Worm (Caenorhabditis elegans) whole organism, L1 larva: ENCODE measurements around the gene ifa-3.

ENCODE experiments used
- C04F5.9 ChIP-seq: sonication (generic microtip); optimal IDR thresholded peaks from 2 replicates; lab custom pipeline; 2016; ENCODE audit warnings: missing genetic modification characterization, missing compliant biosample characterization
- C16A3.4 ChIP-seq: fragments of 150-350 bp; optimal IDR thresholded peaks from 2 replicates; lab custom pipeline; 2014; ENCODE audit warnings: missing biosample characterization, missing genetic modification characterization
- aha-1 ChIP-seq: fragments of 150-350 bp; optimal IDR thresholded peaks from 2 replicates; lab custom pipeline; 2014; ENCODE audit warnings: missing biosample characterization, missing genetic modification characterization
- alr-1 ChIP-seq: fragments of 200-800 bp; sonication (Bioruptor generic); optimal IDR thresholded peaks from 2 replicates; lab custom pipeline; 2018; ENCODE audit warnings: borderline replicate concordance, mild to moderate bottlenecking, missing genetic modification characterization, missing compliant biosample characterization
- aly-2 ChIP-seq: fragments of 150-350 bp; optimal IDR thresholded peaks from 2 replicates; lab custom pipeline; 2014; ENCODE audit warnings: missing biosample characterization, missing genetic modification characterization
- ama-1 ChIP-seq: fragments of 150-350 bp; optimal IDR thresholded peaks from 2 replicates; lab custom pipeline; 2014
- blmp-1 ChIP-seq: fragments of 150-350 bp; optimal IDR thresholded peaks from 2 replicates; lab custom pipeline; 2014; ENCODE audit warnings: missing biosample characterization, missing genetic modification characterization
- ceh-63 ChIP-seq: fragments of 200-800 bp; sonication (Bioruptor generic); optimal IDR thresholded peaks from 2 replicates; lab custom pipeline; 2018; ENCODE audit warnings: mild to moderate bottlenecking, missing genetic modification characterization, missing compliant biosample characterization
- ceh-82 ChIP-seq, 3 experiments: fragments of 150-350 bp in 1 of 3; sonication (generic microtip) in 2 of 3; optimal IDR thresholded peaks; 2 replicates each; lab custom pipeline; 2014 to 2017; ENCODE audit warnings: missing biosample characterization in 3 of 3, missing genetic modification characterization in 3 of 3
- dsc-1 ChIP-seq: sonication (generic microtip); optimal IDR thresholded peaks from 2 replicates; lab custom pipeline; 2016; ENCODE audit warnings: mild to moderate bottlenecking, missing genetic modification characterization, missing compliant biosample characterization
- efl-1 ChIP-seq, 4 experiments: fragments of 150-350 bp; optimal IDR thresholded peaks in 3 of 4; peaks in 1 of 4; 1 replicate in 1 of 4; 2 replicates in 3 of 4; lab custom pipeline; 2014; ENCODE audit warnings: missing biosample characterization in 2 of 4, missing genetic modification characterization in 2 of 4, missing genetic modification reagents in 2 of 4
- egl-13 ChIP-seq: sonication (generic microtip); optimal IDR thresholded peaks from 2 replicates; lab custom pipeline; 2016; ENCODE audit warnings: missing genotype, missing genetic modification reagents, missing genetic modification characterization, missing compliant biosample characterization
- egl-27 ChIP-seq, 2 experiments: fragments of 150-350 bp in 1 of 2; sonication (generic microtip); optimal IDR thresholded peaks; 3 replicates each; lab custom pipeline; 2017 to 2018; ENCODE audit warnings: missing biosample characterization in 2 of 2, missing genetic modification characterization in 2 of 2, missing genetic modification reagents in 2 of 2
- elt-3 ChIP-seq, 6 experiments: fragments of 150-350 bp in 1 of 6; sonication (generic microtip); optimal IDR thresholded peaks; 2 replicates each; lab custom pipeline; 2017 to 2018; ENCODE audit warnings: missing biosample characterization in 6 of 6, missing genetic modification characterization in 6 of 6, inconsistent platforms in 1 of 6
- fkh-4 ChIP-seq: sonication (generic microtip); optimal IDR thresholded peaks from 2 replicates; lab custom pipeline; 2016; ENCODE audit warnings: missing compliant biosample characterization, missing genetic modification characterization, borderline replicate concordance
- fkh-8 ChIP-seq: sonication (generic microtip); optimal IDR thresholded peaks from 2 replicates; lab custom pipeline; 2016; ENCODE audit warnings: mild to moderate bottlenecking, missing genetic modification characterization, missing compliant biosample characterization
- fos-1 ChIP-seq: fragments of 150-350 bp; optimal IDR thresholded peaks from 2 replicates; lab custom pipeline; 2014; ENCODE audit warnings: missing biosample characterization, missing genetic modification characterization
- hlh-17 ChIP-seq: fragments of 200-800 bp; sonication (Bioruptor generic); optimal IDR thresholded peaks from 2 replicates; lab custom pipeline; 2018; ENCODE audit warnings: missing genetic modification characterization, mild to moderate bottlenecking, missing compliant biosample characterization, moderate library complexity, borderline replicate concordance
- hpl-2 ChIP-seq: fragments of 150-350 bp; optimal IDR thresholded peaks from 2 replicates; lab custom pipeline; 2014; ENCODE audit warnings: missing biosample characterization, missing genetic modification reagents, missing genetic modification characterization
- isw-1 ChIP-seq: fragments of 200-800 bp; sonication (Bioruptor generic); IDR thresholded peaks from 2 replicates; pipeline ENCODE4 v1.3.6; 2022; ENCODE audit warnings: missing genetic modification characterization, missing compliant biosample characterization
- lin-13 ChIP-seq: fragments of 150-350 bp; optimal IDR thresholded peaks from 2 replicates; lab custom pipeline; 2014; ENCODE audit warnings: missing biosample characterization, missing genetic modification reagents, missing genetic modification characterization
- lin-14 ChIP-seq: fragments of 200-800 bp; sonication (Bioruptor generic); optimal IDR thresholded peaks from 2 replicates; lab custom pipeline; 2018; ENCODE audit warnings: mild to moderate bottlenecking, missing genetic modification characterization, moderate library complexity, missing compliant biosample characterization
- lsy-2 ChIP-seq, 2 experiments: fragments of 150-350 bp; optimal IDR thresholded peaks; 2 replicates each; lab custom pipeline; 2014; ENCODE audit warnings: missing biosample characterization in 2 of 2, missing genetic modification characterization in 2 of 2
- mab-9 ChIP-seq: fragments of 200-800 bp; sonication (Bioruptor generic); IDR thresholded peaks from 2 replicates; pipeline ENCODE4 v1.3.6; 2022; ENCODE audit warnings: missing genetic modification reagents, missing genetic modification characterization, missing compliant biosample characterization
- mdl-1 ChIP-seq, 2 experiments: fragments of 150-350 bp; optimal IDR thresholded peaks; 2 replicates each; lab custom pipeline; 2014 to 2017; ENCODE audit warnings: missing biosample characterization in 2 of 2, missing genetic modification characterization in 2 of 2, inconsistent platforms in 1 of 2
- mef-2 ChIP-seq: fragments of 150-350 bp; optimal IDR thresholded peaks from 2 replicates; lab custom pipeline; 2014; ENCODE audit warnings: missing biosample characterization, missing genetic modification characterization
- mep-1 ChIP-seq: fragments of 150-350 bp; optimal IDR thresholded peaks from 2 replicates; lab custom pipeline; 2014; ENCODE audit warnings: missing biosample characterization, missing genetic modification characterization
- nhr-19 ChIP-seq: fragments of 200-800 bp; sonication (Bioruptor generic); conservative IDR thresholded peaks from 2 replicates; pipeline ENCODE4 v1.3.6; 2022; ENCODE audit warnings: missing genetic modification characterization, missing compliant biosample characterization
- nhr-20 ChIP-seq: sonication (generic microtip); optimal IDR thresholded peaks from 2 replicates; lab custom pipeline; 2016; ENCODE audit warnings: mild to moderate bottlenecking, missing genetic modification characterization, missing compliant biosample characterization
- nhr-237 ChIP-seq: fragments of 150-350 bp; optimal IDR thresholded peaks from 2 replicates; lab custom pipeline; 2014; ENCODE audit warnings: missing biosample characterization, missing genetic modification characterization
- nhr-71 ChIP-seq: sonication (generic microtip); optimal IDR thresholded peaks from 2 replicates; lab custom pipeline; 2016; ENCODE audit warnings: mild to moderate bottlenecking, missing genetic modification characterization, moderate library complexity, missing compliant biosample characterization
- nhr-76 ChIP-seq: sonication (generic microtip); optimal IDR thresholded peaks from 2 replicates; lab custom pipeline; 2017; ENCODE audit warnings: missing biosample characterization, missing genetic modification characterization
- nhr-84 ChIP-seq: sonication (generic microtip); optimal IDR thresholded peaks from 2 replicates; lab custom pipeline; 2017; ENCODE audit warnings: missing biosample characterization, missing genetic modification characterization
- nhr-85 ChIP-seq: sonication (generic microtip); peaks from one replicate; lab custom pipeline; 2016; ENCODE audit warnings: missing genetic modification characterization, inconsistent platforms, missing compliant biosample characterization
- nhr-90 ChIP-seq: sonication (generic microtip); optimal IDR thresholded peaks from 2 replicates; lab custom pipeline; 2016; ENCODE audit warnings: mild to moderate bottlenecking, missing genetic modification characterization, missing compliant biosample characterization; ENCODE audit not compliant: poor library complexity
- rnt-1 ChIP-seq: sonication (generic microtip); optimal IDR thresholded peaks from 2 replicates; lab custom pipeline; 2016; ENCODE audit warnings: mild to moderate bottlenecking, missing genetic modification characterization, moderate library complexity, missing compliant biosample characterization
- skn-1 ChIP-seq: fragments of 150-350 bp; optimal IDR thresholded peaks from 2 replicates; lab custom pipeline; 2014; ENCODE audit warnings: missing biosample characterization, missing genetic modification characterization
- snpc-4 ChIP-seq: fragments of 150-350 bp; optimal IDR thresholded peaks from 2 replicates; lab custom pipeline; 2014; ENCODE audit warnings: missing biosample characterization, missing genetic modification characterization
- snu-23 ChIP-seq: sonication (generic microtip); optimal IDR thresholded peaks from 2 replicates; lab custom pipeline; 2016; ENCODE audit warnings: missing genetic modification characterization, missing compliant biosample characterization
- sox-4 ChIP-seq: sonication (generic microtip); optimal IDR thresholded peaks from 2 replicates; lab custom pipeline; 2016; ENCODE audit warnings: missing genetic modification characterization, missing compliant biosample characterization
- swsn-7 ChIP-seq: sonication (generic microtip); optimal IDR thresholded peaks from 2 replicates; lab custom pipeline; 2016; ENCODE audit warnings: missing genetic modification characterization, missing compliant biosample characterization
- tlp-1 ChIP-seq: fragments of 150-350 bp; optimal IDR thresholded peaks from 2 replicates; lab custom pipeline; 2014; ENCODE audit warnings: missing biosample characterization, missing genetic modification characterization
- unc-130 ChIP-seq: fragments of 150-350 bp; optimal IDR thresholded peaks from 2 replicates; lab custom pipeline; 2017; ENCODE audit warnings: missing biosample characterization, missing genetic modification characterization, inconsistent platforms
- unc-62 ChIP-seq: fragments of 150-350 bp; optimal IDR thresholded peaks from 2 replicates; lab custom pipeline; 2014; ENCODE audit warnings: missing biosample characterization, missing genetic modification reagents, missing genetic modification characterization
- unc-86 ChIP-seq: sonication (generic microtip); optimal IDR thresholded peaks from 2 replicates; lab custom pipeline; 2016; ENCODE audit warnings: missing genetic modification characterization, missing compliant biosample characterization
- xbp-1 ChIP-seq: sonication (generic microtip); optimal IDR thresholded peaks from 2 replicates; lab custom pipeline; 2016; ENCODE audit warnings: missing genetic modification characterization, missing compliant biosample characterization
- zag-1 ChIP-seq: fragments of 150-350 bp; optimal IDR thresholded peaks from 2 replicates; lab custom pipeline; 2014; ENCODE audit warnings: missing biosample characterization, missing genetic modification characterization
- ztf-11 ChIP-seq, 2 experiments: sonication (generic microtip); optimal IDR thresholded peaks; 2 replicates each; lab custom pipeline; 2016 to 2017; ENCODE audit warnings: missing genetic modification characterization in 2 of 2, missing biosample characterization in 1 of 2, missing compliant biosample characterization in 1 of 2

ifa-3 gene

ce11 chrX:16265636-16266384 is 4.1 kb downstream of the ifa-3 start, which contains the start of gene mua-6 (continued):
- no peak for TF ChIP-seq aly-2 (tag; lab: Kevin White, UChicago)
- no peak for TF ChIP-seq mab-9 (GFP tag; lab: Robert Waterston, UW)
- TF ChIP-seq egl-27 (tag; optimal IDR thresholded peaks at IDR 0.05; lab: Kevin White, UChicago): no peak
- TF ChIP-seq fos-1 (tag; lab: Kevin White, UChicago): no peak
- TF ChIP-seq sox-4 (tag; lab: Kevin White, UChicago): no peak
- no peak for TF ChIP-seq ceh-82 (tag; optimal IDR thresholded peaks at IDR 0.05; lab: Kevin White, UChicago)
- no peak for TF ChIP-seq lin-13
- no peak for TF ChIP-seq unc-86 (tag; lab: Kevin White, UChicago)
- TF ChIP-seq ama-1 (lab: Kevin White, UChicago): no peak
- TF ChIP-seq egl-13 (tag; lab: Kevin White, UChicago): no peak
- TF ChIP-seq ztf-11 (tag; optimal IDR thresholded peaks at IDR 0.05; lab: Kevin White, UChicago): no peak
- no peak for TF ChIP-seq skn-1 (tag; lab: Kevin White, UChicago)
- peak in 2 of 6 experiments; percentile 14 to 51 for TF ChIP-seq elt-3 (tag; optimal IDR thresholded peaks at IDR 0.05; lab: Kevin White, UChicago)
- no peak for TF ChIP-seq mdl-1 (tag; optimal IDR thresholded peaks at IDR 0.05; lab: Kevin White, UChicago)
- TF ChIP-seq alr-1 (tag; lab: Kevin White, UChicago): no peak
- TF ChIP-seq C04F5.9 (tag; lab: Kevin White, UChicago): no peak
- no peak for TF ChIP-seq nhr-76
- TF ChIP-seq mef-2 (tag; lab: Kevin White, UChicago): no peak
- TF ChIP-seq snu-23 (GFP tag; lab: Kevin White, UChicago): peak; percentile 40
- TF ChIP-seq nhr-71 (tag; lab: Kevin White, UChicago): peak; percentile 18
- TF ChIP-seq isw-1 (GFP tag; lab: Robert Waterston, UW): no peak

DNA sequence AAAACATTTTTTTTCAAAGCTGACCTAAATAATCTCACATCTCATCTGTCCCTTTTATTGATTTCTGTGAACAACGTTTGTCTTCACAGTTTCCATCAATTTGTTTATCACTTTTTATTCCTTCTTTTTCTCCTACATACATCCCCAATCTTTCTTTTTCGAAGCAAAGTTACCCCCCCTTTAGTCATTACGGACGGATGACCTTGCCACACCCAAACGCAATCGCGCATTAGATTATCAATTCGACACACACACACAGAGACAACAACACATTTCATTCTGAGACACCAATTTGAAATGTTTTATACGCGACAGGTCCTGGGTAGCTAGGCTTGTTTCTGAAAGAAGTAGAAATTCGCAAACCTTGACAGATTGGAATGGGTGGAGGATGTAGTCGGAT is 6.6 kb downstream of the ifa-3 start:
- TF ChIP-seq snpc-4 (no peak), sox-4 (tag; lab: Kevin White, UChicago) (no peak), zag-1 (tag; lab: Kevin White, UChicago) (no peak), nhr-90 (peak; percentile 53), fos-1 (tag; lab: Kevin White, UChicago) (no peak), unc-86 (tag; lab: Kevin White, UChicago) (no peak), nhr-71 (tag; lab: Kevin White, UChicago) (peak; percentile 36), blmp-1 (peak; percentile 80), nhr-84 (tag; lab: Kevin White, UChicago) (no peak), nhr-19 (GFP tag; lab: Robert Waterston, UW) (0 out of 2 replicates have a peak, but pooled peaks have one; percentile 15), fkh-4 (no peak), nhr-237 (no peak), ceh-63 (GFP tag; lab: Kevin White, UChicago) (no peak), C16A3.4 (tag; lab: Kevin White, UChicago) (no peak), dsc-1 (tag; lab: Kevin White, UChicago) (no peak), C04F5.9 (tag; lab: Kevin White, UChicago) (no peak), fkh-8 (tag; lab: Kevin White, UChicago) (no peak), lsy-2 (tag; optimal IDR thresholded peaks at IDR 0.05; lab: Kevin White, UChicago) (peak in 1 of 2 experiments; percentile 6), efl-1 (optimal IDR thresholded peaks at IDR 0.05; lab: Kevin White, UChicago) (no peak), efl-1 (GFP tag; optimal IDR thresholded peaks at IDR 0.05 in 1 of 2; lab: Kevin White, UChicago) (no peak), tlp-1 (tag; lab: Kevin White, UChicago) (no peak), mep-1 (tag; lab: Kevin White, UChicago) (peak; percentile 61), nhr-76 (no peak), swsn-7 (tag; lab: Kevin White, UChicago) (no peak), nhr-20 (tag; lab: Kevin White, UChicago) (peak; percentile 27), unc-130 (peak; percentile 6), xbp-1 (tag; lab: Kevin White, UChicago) (no peak), nhr-85 (tag; lab: Kevin White, UChicago) (peak; percentile 89), aha-1 (tag; lab: Kevin White, UChicago) (no peak), lin-14 (peak; percentile 80), elt-3 (tag; optimal IDR thresholded peaks at IDR 0.05; lab: Kevin White, UChicago) (peak in 4 of 6 experiments; percentile 25 to 80 (median 64)), skn-1 (tag; lab: Kevin White, UChicago) (no peak), snu-23 (GFP tag; lab: Kevin White, UChicago) (peak; percentile 45), hlh-17 (GFP tag; lab: Kevin White, UChicago) (no peak), rnt-1 (no peak), unc-62 (no peak), hpl-2 (GFP tag; lab: Kevin White, UChicago) (no peak), aly-2 (tag; lab: Kevin White, UChicago) (no peak), mdl-1 (tag; optimal IDR thresholded peaks at IDR 0.05; lab: Kevin White, UChicago) (no peak)
